Worm (Caenorhabditis elegans) whole organism, midembryonic: Measurements from ENCODE around the gene slc-28.1.

Source experiments
- cog-1 ChIP-seq: sonication (generic microtip); optimal IDR thresholded peaks from 2 replicates; lab custom pipeline; 2016; ENCODE audit warnings: missing genetic modification characterization, missing compliant biosample characterization
- flt-1 ChIP-seq: fragments of 200-800 bp; sonication (Bioruptor generic); IDR thresholded peaks from 2 replicates; pipeline ENCODE4 v1.3.6; 2022; ENCODE audit warnings: missing genetic modification characterization, missing compliant biosample characterization
- klf-2 ChIP-seq: fragments of 200-800 bp; sonication (Bioruptor generic); conservative IDR thresholded peaks from 2 replicates; pipeline ENCODE4 v1.3.6; 2022; ENCODE audit warnings: missing genetic modification reagents, missing genetic modification characterization, missing compliant biosample characterization
- med-1 ChIP-seq: sonication (generic microtip); optimal IDR thresholded peaks from 2 replicates; lab custom pipeline; 2017; ENCODE audit warnings: missing genetic modification characterization, mild to moderate bottlenecking, missing compliant biosample characterization, antibody characterized with exemption, missing genetic modification reagents; ENCODE audit not compliant: insufficient read depth
- ref-1 ChIP-seq: fragments of 200-800 bp; sonication (Bioruptor generic); conservative IDR thresholded peaks from 2 replicates; pipeline ENCODE4 v1.3.6; 2022; ENCODE audit warnings: missing genetic modification reagents, missing genetic modification characterization, missing compliant biosample characterization
- tab-1 ChIP-seq: fragments of 200-800 bp; sonication (Bioruptor generic); IDR thresholded peaks from 2 replicates; pipeline ENCODE4 v1.3.6; 2022; ENCODE audit warnings: missing genetic modification characterization, missing compliant biosample characterization
- ztf-29 ChIP-seq: fragments of 200-800 bp; sonication (Bioruptor generic); IDR thresholded peaks from 2 replicates; pipeline ENCODE4 v1.3.6; 2022; ENCODE audit warnings: missing genetic modification reagents, missing genetic modification characterization, missing compliant biosample characterization

DNA sequence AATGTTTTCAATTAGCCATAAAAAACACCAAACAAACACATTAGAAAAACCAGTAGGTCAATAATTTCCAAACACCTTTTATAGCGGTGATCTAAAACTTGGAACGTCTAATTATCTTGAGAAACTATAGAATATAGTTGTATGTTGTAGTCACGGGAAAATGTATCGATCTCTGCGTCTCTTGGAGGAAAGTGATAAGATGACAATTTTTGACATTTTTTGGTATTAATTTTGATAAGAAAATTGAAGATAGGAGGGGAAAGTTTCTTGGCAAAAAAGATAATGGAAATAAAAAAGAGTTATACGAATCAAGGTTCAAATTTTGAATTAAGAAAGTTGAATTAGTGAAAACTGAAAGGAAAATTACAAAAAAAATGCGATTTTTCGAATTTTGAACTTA lies 42.1 kb downstream of the slc-28.1 start:
- TF ChIP-seq flt-1 (GFP tag; lab: Robert Waterston, UW) (no peak), med-1 (GFP tag; lab: Kevin White, UChicago) (no peak), klf-2 (GFP tag; lab: Robert Waterston, UW) (no peak), ref-1 (GFP tag; lab: Robert Waterston, UW) (no peak), ztf-29 (no peak), tab-1 (GFP tag; lab: Robert Waterston, UW) (no peak), cog-1 (no peak)
